Worm (Caenorhabditis elegans): ENCODE measurements around the gene F15E6.6.

DNA sequence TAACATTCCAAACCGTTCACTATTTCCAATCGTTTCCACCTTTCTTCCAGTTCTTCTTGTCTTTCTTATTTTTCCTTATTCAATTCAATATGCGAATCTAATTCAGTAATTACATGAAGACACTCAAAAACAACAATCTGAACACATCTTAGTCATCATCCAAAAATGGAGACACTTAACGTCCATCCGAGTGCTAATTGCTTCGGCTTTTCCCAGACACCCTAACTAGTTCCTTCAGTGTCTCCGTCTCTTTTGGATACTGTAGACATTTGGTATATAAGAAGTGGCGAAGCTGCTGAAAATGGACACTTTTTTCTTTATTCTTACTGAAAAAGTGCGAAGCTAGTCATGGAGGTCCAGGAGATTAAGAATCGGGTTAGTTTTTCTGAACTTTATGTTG lies 20.9 kb downstream of the F15E6.6 start, which contains the start of gene col-33:
- TF ChIP-seq tab-1 (GFP tag; IDR thresholded peaks at IDR 0.05) (no peak), klf-2 (GFP tag; conservative IDR thresholded peaks at IDR 0.05) (no peak), flt-1 (GFP tag; IDR thresholded peaks at IDR 0.05) (no peak), ref-1 (GFP tag; conservative IDR thresholded peaks at IDR 0.05) (no peak)

Measured in whole organism, midembryonic.